Worm (Caenorhabditis elegans): ENCODE data around the gene aat-4.
A peak's percentile ranks its signal among the peaks of the same experiment; 100 is the strongest.

aat-4 gene

DNA sequence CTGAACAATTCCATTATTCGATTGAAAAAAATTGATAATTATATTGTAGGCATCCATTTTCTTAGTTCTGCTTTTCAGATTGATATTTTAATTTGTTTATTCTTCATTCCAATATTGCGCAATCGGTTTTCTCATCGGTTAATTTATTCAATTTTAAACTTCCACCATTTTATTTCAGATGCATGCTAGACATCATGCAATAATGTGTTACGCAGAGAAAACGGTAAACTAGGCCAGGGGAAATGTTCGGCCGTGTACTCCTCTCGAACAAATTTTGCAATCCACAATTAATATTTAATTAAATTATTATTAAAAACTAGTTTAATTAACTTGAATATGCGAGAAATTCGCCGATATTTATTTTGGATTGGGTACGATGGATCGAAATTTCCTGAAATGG is 46.1 kb upstream of the aat-4 start, which contains the start of gene Y73B6BL.29 (continued):
- TF ChIP-seq efl-1 (optimal IDR thresholded peaks at IDR 0.05) = peak; percentile 83 to 98
- TF ChIP-seq efl-1 (GFP tag; optimal IDR thresholded peaks at IDR 0.05 in 1 of 2) = peak; percentile 98 to 99
- TF ChIP-seq sup-37 (GFP tag; optimal IDR thresholded peaks at IDR 0.05) = peak; percentile 78
- peak; percentile 80 for TF ChIP-seq nhr-11 (tag; optimal IDR thresholded peaks at IDR 0.05)
- peak; percentile 76 for TF ChIP-seq vab-15 (tag; optimal IDR thresholded peaks at IDR 0.05)
- TF ChIP-seq ceh-63 (GFP tag; optimal IDR thresholded peaks at IDR 0.05) = peak; percentile 75
- TF ChIP-seq lir-3 (tag; optimal IDR thresholded peaks at IDR 0.05; ENCODE audit: poor library complexity) = peak; percentile 98
- peak; percentile 79 for TF ChIP-seq aly-2 (tag; optimal IDR thresholded peaks at IDR 0.05)
- TF ChIP-seq mef-2 (tag; optimal IDR thresholded peaks at IDR 0.05) = peak; percentile 16
- TF ChIP-seq hlh-4 (tag; optimal IDR thresholded peaks at IDR 0.05) = peak; percentile 79
- TF ChIP-seq dpl-1 (GFP tag; optimal IDR thresholded peaks at IDR 0.05) = peak; percentile 96 to 98 (median 97)
- TF ChIP-seq fkh-10 (GFP tag; optimal IDR thresholded peaks at IDR 0.05) = peak; percentile 51
- peak; percentile 100 for TF ChIP-seq rnt-1 (tag; optimal IDR thresholded peaks at IDR 0.05)
- TF ChIP-seq lin-39 (tag; optimal IDR thresholded peaks at IDR 0.05) = peak; percentile 93
- peak in 2 of 6 experiments; percentile 71 to 74 for TF ChIP-seq elt-3 (tag; optimal IDR thresholded peaks at IDR 0.05)
- peak; percentile 70 for TF ChIP-seq hlh-17 (GFP tag; optimal IDR thresholded peaks at IDR 0.05; ENCODE audit: borderline replicate concordance)
- TF ChIP-seq unc-62 (GFP tag; optimal IDR thresholded peaks at IDR 0.05) = no peak
- TF ChIP-seq nhr-237 (tag; optimal IDR thresholded peaks at IDR 0.05) = peak; percentile 19
- TF ChIP-seq sptf-1 (tag; optimal IDR thresholded peaks at IDR 0.05) = no peak
- TF ChIP-seq nhr-28 (tag; optimal IDR thresholded peaks at IDR 0.05) = no peak
- peak in 1 of 2 experiments; percentile 82 for TF ChIP-seq mdl-1 (tag; optimal IDR thresholded peaks at IDR 0.05)
- TF ChIP-seq fos-1 (tag; optimal IDR thresholded peaks at IDR 0.05) = peak; percentile 88
- TF ChIP-seq sox-4 (tag; optimal IDR thresholded peaks at IDR 0.05) = peak; percentile 96
- TF ChIP-seq Y116A8C.19 (tag; optimal IDR thresholded peaks at IDR 0.05; ENCODE audit: borderline replicate concordance) = peak; percentile 97
- TF ChIP-seq snu-23 (GFP tag; optimal IDR thresholded peaks at IDR 0.05) = peak; percentile 95
- peak; percentile 92 for TF ChIP-seq fkh-8 (tag; optimal IDR thresholded peaks at IDR 0.05)
- TF ChIP-seq fkh-4 (tag; optimal IDR thresholded peaks at IDR 0.05; ENCODE audit: borderline replicate concordance) = peak; percentile 99
- TF ChIP-seq ceh-82 (tag; optimal IDR thresholded peaks at IDR 0.05) = peak; percentile 88
- peak; percentile 90 for TF ChIP-seq unc-86 (tag; optimal IDR thresholded peaks at IDR 0.05)
- no peak for TF ChIP-seq unc-30 (tag; optimal IDR thresholded peaks at IDR 0.05)
- TF ChIP-seq mab-9 (GFP tag; IDR thresholded peaks at IDR 0.05) = peak; percentile 93
- peak; percentile 92 for TF ChIP-seq unc-130 (tag; optimal IDR thresholded peaks at IDR 0.05)
- peak; percentile 96 for TF ChIP-seq lsy-2 (tag; optimal IDR thresholded peaks at IDR 0.05)
- no peak for TF ChIP-seq pag-3 (tag; optimal IDR thresholded peaks at IDR 0.05; ENCODE audit: borderline replicate concordance, insufficient read depth)
- peak; percentile 49 for TF ChIP-seq F16B12.6 (tag; optimal IDR thresholded peaks at IDR 0.05)
- peak; percentile 88 for TF ChIP-seq elt-2 (tag; optimal IDR thresholded peaks at IDR 0.05)
- peak; percentile 94 for TF ChIP-seq xbp-1 (tag; optimal IDR thresholded peaks at IDR 0.05)
- no peak for TF ChIP-seq hpl-2 (GFP tag; optimal IDR thresholded peaks at IDR 0.05)
- peak; percentile 85 for TF ChIP-seq ztf-4 (tag; optimal IDR thresholded peaks at IDR 0.05)
- no peak for TF ChIP-seq egl-27 (tag; optimal IDR thresholded peaks at IDR 0.05)
- TF ChIP-seq ceh-88 (GFP tag; IDR thresholded peaks at IDR 0.05) = peak; percentile 85
- peak; percentile 95 for TF ChIP-seq lin-14 (GFP tag; optimal IDR thresholded peaks at IDR 0.05)
- TF ChIP-seq C16A3.4 (tag; optimal IDR thresholded peaks at IDR 0.05) = peak; percentile 83
- peak; percentile 100 for TF ChIP-seq ceh-90 (tag; optimal IDR thresholded peaks at IDR 0.05)
- peak; percentile 96 for TF ChIP-seq unc-98 (GFP tag; IDR thresholded peaks at IDR 0.05)
- peak; percentile 78 for TF ChIP-seq aha-1 (tag; optimal IDR thresholded peaks at IDR 0.05)
- peak; percentile 77 for TF ChIP-seq blmp-1 (tag; optimal IDR thresholded peaks at IDR 0.05)
- peak; percentile 95 for TF ChIP-seq mep-1 (tag; optimal IDR thresholded peaks at IDR 0.05)
- TF ChIP-seq nhr-12 (tag; optimal IDR thresholded peaks at IDR 0.05) = no peak
- TF ChIP-seq dsc-1 (tag; optimal IDR thresholded peaks at IDR 0.05) = peak; percentile 97
- TF ChIP-seq skn-1 (tag; optimal IDR thresholded peaks at IDR 0.05) = peak; percentile 83
- peak; percentile 94 for TF ChIP-seq nhr-19 (GFP tag; conservative IDR thresholded peaks at IDR 0.05)
- TF ChIP-seq ama-1 (optimal IDR thresholded peaks at IDR 0.05) = peak; percentile 72

Data from whole organism, L1 larva.